Worm (Caenorhabditis elegans) whole organism, mixed stage, embryonic: ENCODE measurements around the gene T05C7.9.
A peak's percentile ranks its signal among the peaks of the same experiment; 100 is the strongest.

ENCODE experiments used
- M03D4.4 ChIP-seq: sonication (generic microtip); optimal IDR thresholded peaks from 2 replicates; lab custom pipeline; 2017; ENCODE audit warnings: mild to moderate bottlenecking, missing genetic modification characterization, missing compliant biosample characterization
- bed-3 ChIP-seq: fragments of 200-800 bp; sonication (Bioruptor generic); optimal IDR thresholded peaks from 3 replicates; lab custom pipeline; 2018; ENCODE audit warnings: mild to moderate bottlenecking, missing genetic modification characterization, moderate library complexity, missing compliant biosample characterization
- blmp-1 ChIP-seq: fragments of 150-350 bp; optimal IDR thresholded peaks from 2 replicates; lab custom pipeline; 2014; ENCODE audit warnings: missing biosample characterization, missing genetic modification characterization
- ceh-43 ChIP-seq: fragments of 200-800 bp; sonication (Bioruptor generic); optimal IDR thresholded peaks from 2 replicates; lab custom pipeline; 2018; ENCODE audit warnings: mild to moderate bottlenecking, missing genetic modification characterization, moderate library complexity, missing compliant biosample characterization
- ceh-83 ChIP-seq: fragments of 200-800 bp; sonication (Bioruptor generic); optimal IDR thresholded peaks from 2 replicates; lab custom pipeline; 2018; ENCODE audit warnings: mild to moderate bottlenecking, missing genetic modification characterization, missing compliant biosample characterization
- ces-1 ChIP-seq: fragments of 150-350 bp; optimal IDR thresholded peaks from 2 replicates; lab custom pipeline; 2014; ENCODE audit warnings: missing biosample characterization, missing genetic modification reagents, missing genetic modification characterization
- cnd-1 ChIP-seq: fragments of 200-800 bp; sonication (Bioruptor generic); optimal IDR thresholded peaks from 2 replicates; lab custom pipeline; 2018; ENCODE audit warnings: mild to moderate bottlenecking, missing genetic modification characterization, missing compliant biosample characterization
- drap-1 ChIP-seq: fragments of 200-800 bp; sonication (Bioruptor generic); optimal IDR thresholded peaks from 3 replicates; lab custom pipeline; 2018; ENCODE audit warnings: mild to moderate bottlenecking, missing genetic modification characterization, missing compliant biosample characterization
- elt-1 ChIP-seq: sonication (generic microtip); optimal IDR thresholded peaks from 2 replicates; lab custom pipeline; 2017; ENCODE audit warnings: missing genetic modification characterization, mild to moderate bottlenecking, missing compliant biosample characterization, antibody characterized with exemption, moderate library complexity, borderline replicate concordance; ENCODE audit not compliant: insufficient read depth
- elt-3 ChIP-seq: fragments of 150-350 bp; optimal IDR thresholded peaks from 2 replicates; lab custom pipeline; 2014; ENCODE audit warnings: missing biosample characterization, missing genetic modification characterization
- flh-1 ChIP-seq: fragments of 200-800 bp; sonication (Bioruptor generic); optimal IDR thresholded peaks from 2 replicates; lab custom pipeline; 2018; ENCODE audit warnings: mild to moderate bottlenecking, missing genetic modification characterization, moderate library complexity, missing compliant biosample characterization
- ham-2 ChIP-seq: fragments of 200-800 bp; sonication (Bioruptor generic); optimal IDR thresholded peaks from 2 replicates; lab custom pipeline; 2018; ENCODE audit warnings: mild to moderate bottlenecking, missing genetic modification characterization, missing compliant biosample characterization
- lin-13 ChIP-seq: fragments of 150-350 bp; optimal IDR thresholded peaks from 2 replicates; lab custom pipeline; 2014; ENCODE audit warnings: missing biosample characterization, missing genetic modification characterization
- lin-32 ChIP-seq: fragments of 200-800 bp; sonication (Bioruptor generic); optimal IDR thresholded peaks from 2 replicates; lab custom pipeline; 2018; ENCODE audit warnings: mild to moderate bottlenecking, missing genetic modification characterization, missing compliant biosample characterization
- lsy-2 ChIP-seq: fragments of 150-350 bp; optimal IDR thresholded peaks from 2 replicates; lab custom pipeline; 2014; ENCODE audit warnings: missing biosample characterization, missing genetic modification characterization
- mab-5 ChIP-seq: fragments of 150-350 bp; optimal IDR thresholded peaks from 2 replicates; lab custom pipeline; 2014; ENCODE audit warnings: missing biosample characterization, missing genetic modification characterization
- mep-1 ChIP-seq: fragments of 150-350 bp; optimal IDR thresholded peaks from 2 replicates; lab custom pipeline; 2017; ENCODE audit warnings: missing biosample characterization, missing genetic modification reagents, missing genetic modification characterization, inconsistent platforms
- mls-2 ChIP-seq: sonication (generic microtip); optimal IDR thresholded peaks from 2 replicates; lab custom pipeline; 2016; ENCODE audit warnings: mild to moderate bottlenecking, missing genetic modification characterization, moderate library complexity, missing compliant biosample characterization
- nhr-12 ChIP-seq: fragments of 150-350 bp; optimal IDR thresholded peaks from 2 replicates; lab custom pipeline; 2014; ENCODE audit warnings: missing biosample characterization, missing genetic modification characterization
- nhr-2 ChIP-seq: fragments of 150-350 bp; optimal IDR thresholded peaks from 2 replicates; lab custom pipeline; 2014; ENCODE audit warnings: missing biosample characterization, missing genetic modification characterization
- nhr-237 ChIP-seq: fragments of 150-350 bp; optimal IDR thresholded peaks from 2 replicates; lab custom pipeline; 2014; ENCODE audit warnings: missing biosample characterization, missing genetic modification characterization
- nhr-28 ChIP-seq: fragments of 150-350 bp; optimal IDR thresholded peaks from 2 replicates; lab custom pipeline; 2014; ENCODE audit warnings: missing biosample characterization, missing genetic modification characterization
- nhr-76 ChIP-seq: sonication (generic microtip); optimal IDR thresholded peaks from 2 replicates; lab custom pipeline; 2017; ENCODE audit warnings: missing biosample characterization, missing genetic modification characterization
- pha-4 ChIP-seq: fragments of 150-350 bp; optimal IDR thresholded peaks from 2 replicates; lab custom pipeline; 2018; ENCODE audit warnings: missing biosample characterization, missing genetic modification reagents, missing genetic modification characterization
- sem-2 ChIP-seq: fragments of 200-800 bp; sonication (Bioruptor generic); optimal IDR thresholded peaks from 2 replicates; lab custom pipeline; 2018; ENCODE audit warnings: mild to moderate bottlenecking, missing genetic modification characterization, missing compliant biosample characterization
- snpc-4 ChIP-seq: fragments of 150-350 bp; optimal IDR thresholded peaks from 2 replicates; lab custom pipeline; 2014; ENCODE audit warnings: missing biosample characterization, missing genetic modification characterization
- sptf-1 ChIP-seq: sonication (generic microtip); optimal IDR thresholded peaks from 2 replicates; lab custom pipeline; 2017; ENCODE audit warnings: mild to moderate bottlenecking, missing genetic modification characterization, moderate library complexity, missing compliant biosample characterization
- tbx-8 ChIP-seq: fragments of 200-800 bp; sonication (Bioruptor generic); optimal IDR thresholded peaks from 2 replicates; lab custom pipeline; 2018; ENCODE audit warnings: mild to moderate bottlenecking, missing genetic modification characterization, moderate library complexity, missing compliant biosample characterization
- unc-120 ChIP-seq: sonication (generic microtip); optimal IDR thresholded peaks from 2 replicates; lab custom pipeline; 2017; ENCODE audit warnings: missing genetic modification characterization, missing compliant biosample characterization; ENCODE audit not compliant: poor library complexity, severe bottlenecking
- unc-39 ChIP-seq: fragments of 150-350 bp; optimal IDR thresholded peaks from 2 replicates; lab custom pipeline; 2014; ENCODE audit warnings: missing biosample characterization, missing genetic modification characterization
- unc-62 ChIP-seq: fragments of 150-350 bp; optimal IDR thresholded peaks from 2 replicates; lab custom pipeline; 2014; ENCODE audit warnings: missing biosample characterization, missing genetic modification reagents, missing genetic modification characterization
- zip-8 ChIP-seq: fragments of 150-350 bp; optimal IDR thresholded peaks from 2 replicates; lab custom pipeline; 2014; ENCODE audit warnings: missing biosample characterization, missing genetic modification characterization
- ztf-11 ChIP-seq: fragments of 150-350 bp; optimal IDR thresholded peaks from 2 replicates; lab custom pipeline; 2014; ENCODE audit warnings: missing biosample characterization, missing genetic modification characterization

T05C7.9 gene

ce11 chrIV:86744-87143 lies 7.7 kb downstream of the T05C7.9 start:
- TF ChIP-seq mls-2 (tag; lab: Kevin White, UChicago) (no peak), unc-120 (tag; lab: Kevin White, UChicago) (no peak), M03D4.4 (no peak), lin-32 (no peak), unc-39 (no peak), ztf-11 (tag; lab: Kevin White, UChicago) (no peak), ces-1 (GFP tag; lab: Kevin White, UChicago) (no peak), blmp-1 (no peak), nhr-28 (tag; lab: Kevin White, UChicago) (no peak), flh-1 (GFP tag; lab: Kevin White, UChicago) (no peak), nhr-2 (tag; lab: Kevin White, UChicago) (no peak), snpc-4 (tag; lab: Kevin White, UChicago) (no peak), ceh-83 (GFP tag; lab: Kevin White, UChicago) (no peak)

ce11 chrIV:89991-90390 lies 10.9 kb downstream of the T05C7.9 start, which contains the start of gene scl-23:
Gene scl-23, minus strand, starts transcription at chrIV:90091.
- TF ChIP-seq nhr-76 (no peak), sem-2 (GFP tag; lab: Kevin White, UChicago) (no peak), unc-62 (GFP tag; lab: Kevin White, UChicago) (no peak), tbx-8 (GFP tag; lab: Kevin White, UChicago) (no peak), mab-5 (no peak), bed-3 (no peak), ces-1 (GFP tag; lab: Kevin White, UChicago) (no peak), ztf-11 (tag; lab: Kevin White, UChicago) (no peak), unc-120 (tag; lab: Kevin White, UChicago) (no peak), ham-2 (GFP tag; lab: Kevin White, UChicago) (no peak), flh-1 (GFP tag; lab: Kevin White, UChicago) (no peak), pha-4 (tag; lab: Kevin White, UChicago) (no peak), cnd-1 (tag; lab: Kevin White, UChicago) (no peak), snpc-4 (tag; lab: Kevin White, UChicago) (no peak)
- TF ChIP-seq, all 35 proteins: peak for 0

ce11 chrIV:91680-92079 lies 12.6 kb downstream of the T05C7.9 start, which contains the start of gene tpa-1:
Gene tpa-1, plus strand, starts transcription at chrIV:91980.
- TF ChIP-seq ces-1 (GFP tag; lab: Kevin White, UChicago) (no peak), M03D4.4 (no peak), ham-2 (GFP tag; lab: Kevin White, UChicago) (no peak)
- TF ChIP-seq, all 35 proteins: peak for 0

ce11 chrIV:97681-98080 lies 18.6 kb downstream of the T05C7.9 start:
- TF ChIP-seq flh-1 (GFP tag; lab: Kevin White, UChicago) (no peak), ces-1 (GFP tag; lab: Kevin White, UChicago) (peak; percentile 63)

ce11 chrIV:102848-103247 lies 23.8 kb downstream of the T05C7.9 start:
- TF ChIP-seq nhr-12 (tag; lab: Kevin White, UChicago): no peak
- TF ChIP-seq mls-2 (tag; lab: Kevin White, UChicago): no peak
- no peak for TF ChIP-seq sptf-1 (tag; lab: Kevin White, UChicago)
- no peak for TF ChIP-seq lin-32
- TF ChIP-seq zip-8 (tag; lab: Kevin White, UChicago): peak; percentile 45
- no peak for TF ChIP-seq elt-1 (tag; lab: Kevin White, UChicago)
- TF ChIP-seq ceh-43 (GFP tag; lab: Kevin White, UChicago): no peak
- TF ChIP-seq nhr-2 (tag; lab: Kevin White, UChicago): peak; percentile 18
- TF ChIP-seq mab-5: no peak

- no peak for TF ChIP-seq M03D4.4
- TF ChIP-seq nhr-237: no peak
- TF ChIP-seq lin-13: no peak
- no peak for TF ChIP-seq nhr-2 (tag; lab: Kevin White, UChicago)
- no peak for TF ChIP-seq mep-1
- TF ChIP-seq ham-2 (GFP tag; lab: Kevin White, UChicago): no peak
- no peak for TF ChIP-seq ceh-43 (GFP tag; lab: Kevin White, UChicago)
- TF ChIP-seq elt-3: no peak
- no peak for TF ChIP-seq ces-1 (GFP tag; lab: Kevin White, UChicago)
- no peak for TF ChIP-seq nhr-12 (tag; lab: Kevin White, UChicago)
- no peak for TF ChIP-seq ceh-83 (GFP tag; lab: Kevin White, UChicago)
- no peak for TF ChIP-seq lin-32
- no peak for TF ChIP-seq unc-120 (tag; lab: Kevin White, UChicago)
- no peak for TF ChIP-seq blmp-1
- TF ChIP-seq drap-1 (GFP tag; lab: Kevin White, UChicago): no peak
- no peak for TF ChIP-seq lsy-2 (tag; lab: Kevin White, UChicago)
- no peak for TF ChIP-seq bed-3
These were observed 30.2 kb downstream of the T05C7.9 start, which contains the start of gene B0545.4 for ce11 chrIV:109307-109706. Gene B0545.4, minus strand, starts transcription at chrIV:109407.
